Worm (Caenorhabditis elegans): ENCODE data around the gene Y17G9A.4.

Gene Y17G9A.4

ce11 chrIV:4858573-4858972 is 2.8 kb downstream of the Y17G9A.4 start, which contains the start of gene Y17G9A.3:
Gene Y17G9A.3 (minus strand): TSS chrIV:4858673.
- TF ChIP-seq dmd-4 (tag; optimal IDR thresholded peaks at IDR 0.05; ENCODE audit: borderline replicate concordance): no peak
- no peak for TF ChIP-seq ama-1 (optimal IDR thresholded peaks at IDR 0.05)
- no peak for TF ChIP-seq hlh-30 (tag; optimal IDR thresholded peaks at IDR 0.05; ENCODE audit: insufficient read depth)
- no peak for TF ChIP-seq K02D7.2 (tag; optimal IDR thresholded peaks at IDR 0.05)
- no peak for TF ChIP-seq ceh-31 (tag; optimal IDR thresholded peaks at IDR 0.05)
- no peak for TF ChIP-seq pqm-1 (tag; optimal IDR thresholded peaks at IDR 0.05)
- TF ChIP-seq hlh-13 (GFP tag; optimal IDR thresholded peaks at IDR 0.05): no peak
- no peak for TF ChIP-seq syd-9 (tag; optimal IDR thresholded peaks at IDR 0.05)
- no peak for TF ChIP-seq ceh-24 (tag; optimal IDR thresholded peaks at IDR 0.05)
- TF ChIP-seq madf-2 (tag; optimal IDR thresholded peaks at IDR 0.05): no peak
- no peak for TF ChIP-seq nhr-11 (tag; optimal IDR thresholded peaks at IDR 0.05)
- no peak for TF ChIP-seq C38D4.7 (GFP tag; optimal IDR thresholded peaks at IDR 0.05)
- no peak for TF ChIP-seq mec-3 (tag; optimal IDR thresholded peaks at IDR 0.05; ENCODE audit: borderline replicate concordance)
- TF ChIP-seq rnt-1 (tag; optimal IDR thresholded peaks at IDR 0.05): no peak
- TF ChIP-seq sdc-2 (tag; optimal IDR thresholded peaks at IDR 0.05): no peak
- TF ChIP-seq ceh-45 (GFP tag; IDR thresholded peaks at IDR 0.05): no peak
- no peak for TF ChIP-seq pros-1 (tag; optimal IDR thresholded peaks at IDR 0.05)
- TF ChIP-seq che-1 (tag; optimal IDR thresholded peaks at IDR 0.05): no peak

ce11 chrIV:4856195-4856594 is 5.2 kb downstream of the Y17G9A.4 start, which contains the start of gene Y17G9A.2:
Gene Y17G9A.2 (minus strand): TSS chrIV:4856295.
- no peak for TF ChIP-seq elt-4 (tag; optimal IDR thresholded peaks at IDR 0.05)

ce11 chrIV:4846793-4847192 is 14.6 kb downstream of the Y17G9A.4 start, which contains the start of gene tat-2:
Gene tat-2 (minus strand): TSS chrIV:4846893.
- no peak for TF ChIP-seq lin-11 (tag; optimal IDR thresholded peaks at IDR 0.05)
- TF ChIP-seq fkh-6 (tag; optimal IDR thresholded peaks at IDR 0.05): no peak
- TF ChIP-seq ceh-22 (tag; optimal IDR thresholded peaks at IDR 0.05): no peak
- TF ChIP-seq K09A11.1 (tag; optimal IDR thresholded peaks at IDR 0.05; ENCODE audit: insufficient read depth): no peak
- TF ChIP-seq tbx-2 (tag; optimal IDR thresholded peaks at IDR 0.05): no peak
- TF ChIP-seq ceh-45 (GFP tag; IDR thresholded peaks at IDR 0.05): no peak
- TF ChIP-seq nfya-1 (tag; optimal IDR thresholded peaks at IDR 0.05): no peak
- TF ChIP-seq madf-2 (tag; optimal IDR thresholded peaks at IDR 0.05): no peak
- TF ChIP-seq pha-4 (tag; optimal IDR thresholded peaks at IDR 0.05): no peak
- TF ChIP-seq ceh-9 (tag; optimal IDR thresholded peaks at IDR 0.05): no peak
- no peak for TF ChIP-seq ceh-30 (tag; optimal IDR thresholded peaks at IDR 0.05)
- no peak for TF ChIP-seq gmeb-2 (tag; optimal IDR thresholded peaks at IDR 0.05)
- no peak for TF ChIP-seq elt-2 (tag; optimal IDR thresholded peaks at IDR 0.05)
- TF ChIP-seq ceh-48 (tag; optimal IDR thresholded peaks at IDR 0.05): no peak
- TF ChIP-seq fkh-10 (GFP tag; optimal IDR thresholded peaks at IDR 0.05): no peak
- no peak for TF ChIP-seq ceh-19 (GFP tag; optimal IDR thresholded peaks at IDR 0.05)
- TF ChIP-seq pqm-1 (tag; optimal IDR thresholded peaks at IDR 0.05): no peak
- TF ChIP-seq unc-42 (tag; optimal IDR thresholded peaks at IDR 0.05): no peak
- no peak for TF ChIP-seq hlh-15 (tag; optimal IDR thresholded peaks at IDR 0.05)
- no peak for TF ChIP-seq unc-3 (GFP tag; conservative IDR thresholded peaks at IDR 0.05)
- TF ChIP-seq unc-3 (tag; optimal IDR thresholded peaks at IDR 0.05): no peak

- TF ChIP-seq F13H6.1 (tag; optimal IDR thresholded peaks at IDR 0.05) (no peak), ceh-30 (tag; optimal IDR thresholded peaks at IDR 0.05) (no peak), npax-4 (tag; optimal IDR thresholded peaks at IDR 0.05) (no peak), nhr-232 (tag; optimal IDR thresholded peaks at IDR 0.05) (no peak), sox-2 (GFP tag; IDR thresholded peaks at IDR 0.05) (no peak), ceh-18 (tag; optimal IDR thresholded peaks at IDR 0.05) (no peak), ceh-45 (GFP tag; IDR thresholded peaks at IDR 0.05) (no peak), ceh-19 (GFP tag; optimal IDR thresholded peaks at IDR 0.05) (no peak), ceh-6 (GFP tag; optimal IDR thresholded peaks at IDR 0.05) (no peak), rnt-1 (tag; optimal IDR thresholded peaks at IDR 0.05) (no peak), ztf-16 (tag; optimal IDR thresholded peaks at IDR 0.05) (no peak), lin-11 (tag; optimal IDR thresholded peaks at IDR 0.05) (no peak), eyg-1 (tag; optimal IDR thresholded peaks at IDR 0.05) (no peak), C38D4.7 (GFP tag; optimal IDR thresholded peaks at IDR 0.05) (no peak), ceh-34 (tag; optimal IDR thresholded peaks at IDR 0.05) (no peak), ceh-24 (tag; optimal IDR thresholded peaks at IDR 0.05) (no peak)
These were observed 19.3 kb downstream of the Y17G9A.4 start for ce11 chrIV:4842030-4842429.
